Fruit fly (Drosophila melanogaster): ENCODE results near the gene Cpr64Aa.

Cpr64Aa gene

dm6 chr3L:4236097-4236572 lies 27.2 kb upstream of the Cpr64Aa start, which contains the start of gene ImpL2:
Gene ImpL2 (minus strand): TSS chr3L:4236147.
- TF ChIP-seq Vsx1 (GFP tag; optimal IDR thresholded peaks at IDR 0.05) (no peak), scrt (GFP tag; optimal IDR thresholded peaks at IDR 0.05) (peak; percentile 79), CG16779 (GFP tag; IDR thresholded peaks at IDR 0.05) (no peak), Deaf1 (tag; optimal IDR thresholded peaks at IDR 0.05) (peak; percentile 93), Hmx (GFP tag; optimal IDR thresholded peaks at IDR 0.05) (no peak), Hr78 (GFP tag; optimal IDR thresholded peaks at IDR 0.05) (no peak), abd-A (tag; optimal IDR thresholded peaks at IDR 0.05) (peak; percentile 45), HHEX (GFP tag; optimal IDR thresholded peaks at IDR 0.05) (no peak), Mad (GFP tag; optimal IDR thresholded peaks at IDR 0.05) (no peak), CG17359 (tag; optimal IDR thresholded peaks at IDR 0.05) (no peak), CG13894 (tag; optimal IDR thresholded peaks at IDR 0.05) (peak; percentile 91), CG8281 (tag; optimal IDR thresholded peaks at IDR 0.05) (peak; percentile 79), Med (GFP tag) (peak; percentile 36)

- TF ChIP-seq CG4360 (GFP tag; IDR thresholded peaks at IDR 0.05) (no peak), Adf1 (GFP tag; IDR thresholded peaks at IDR 0.05) (peak; percentile 58), Trl (optimal IDR thresholded peaks at IDR 0.05) (peak; percentile 54 to 69), Trl (GFP tag; optimal IDR thresholded peaks at IDR 0.05) (no peak), CG17359 (tag; optimal IDR thresholded peaks at IDR 0.05) (no peak), CG8478 (optimal IDR thresholded peaks at IDR 0.05) (peak; percentile 92), Nf-YB (GFP tag; optimal IDR thresholded peaks at IDR 0.05) (peak; percentile 61), dati (GFP tag; IDR thresholded peaks at IDR 0.05) (no peak), onecut (GFP tag; IDR thresholded peaks at IDR 0.05) (peak; percentile 65), tna (GFP tag; IDR thresholded peaks at IDR 0.05; ENCODE audit: partially characterized antibody) (peak; percentile 30; the same call in 1 of the 2 replicates), chinmo (GFP tag; IDR thresholded peaks at IDR 0.05; ENCODE audit: partially characterized antibody) (peak; percentile 83; the same call in 1 of the 4 replicates), wdn (GFP tag; IDR thresholded peaks at IDR 0.05) (no peak), Fer1 (GFP tag; optimal IDR thresholded peaks at IDR 0.05) (no peak), Nf-YC (tag; optimal IDR thresholded peaks at IDR 0.05) (peak; percentile 45), CG15696 (tag; optimal IDR thresholded peaks at IDR 0.05) (no peak), D (optimal IDR thresholded peaks at IDR 0.05) (peak; percentile 43), D (GFP tag; optimal IDR thresholded peaks at IDR 0.05) (no peak), ssp (GFP tag; IDR thresholded peaks at IDR 0.05) (no peak), ash1 (GFP tag; optimal IDR thresholded peaks at IDR 0.05) (no peak), CG7963 (GFP tag; IDR thresholded peaks at IDR 0.05; ENCODE audit: partially characterized antibody) (0 out of 3 replicates have a peak, but pooled peaks have one; percentile 18), crol (GFP tag; IDR thresholded peaks at IDR 0.05) (peak; percentile 30; the same call in 1 of the 2 replicates), z (GFP tag; IDR thresholded peaks at IDR 0.05) (peak; percentile 89), kni (GFP tag; optimal IDR thresholded peaks at IDR 0.05) (peak; percentile 19), CG13287 (GFP tag; IDR thresholded peaks at IDR 0.05; ENCODE audit: partially characterized antibody) (no peak), CG8290 (GFP tag; optimal IDR thresholded peaks at IDR 0.05) (no peak), CG8290 (tag; optimal IDR thresholded peaks at IDR 0.05) (peak in 1 of 2 experiments; percentile 10), HLHmδ (GFP tag; optimal IDR thresholded peaks at IDR 0.05) (peak; percentile 36), abd-A (tag; optimal IDR thresholded peaks at IDR 0.05) (peak; percentile 28), CG10543 (GFP tag; optimal IDR thresholded peaks at IDR 0.05) (peak; percentile 8), cg (GFP tag; optimal IDR thresholded peaks at IDR 0.05) (peak; percentile 94), Med (GFP tag) (peak; percentile 54), vvl (GFP tag; IDR thresholded peaks at IDR 0.05) (peak; percentile 57)
These were observed 24.8 kb upstream of the Cpr64Aa start for dm6 chr3L:4233603-4234277.

All from whole organism, embryonic.